Fruit fly (Drosophila melanogaster): Measurements from ENCODE around the gene CG33116.

The CG33116 gene

DNA sequence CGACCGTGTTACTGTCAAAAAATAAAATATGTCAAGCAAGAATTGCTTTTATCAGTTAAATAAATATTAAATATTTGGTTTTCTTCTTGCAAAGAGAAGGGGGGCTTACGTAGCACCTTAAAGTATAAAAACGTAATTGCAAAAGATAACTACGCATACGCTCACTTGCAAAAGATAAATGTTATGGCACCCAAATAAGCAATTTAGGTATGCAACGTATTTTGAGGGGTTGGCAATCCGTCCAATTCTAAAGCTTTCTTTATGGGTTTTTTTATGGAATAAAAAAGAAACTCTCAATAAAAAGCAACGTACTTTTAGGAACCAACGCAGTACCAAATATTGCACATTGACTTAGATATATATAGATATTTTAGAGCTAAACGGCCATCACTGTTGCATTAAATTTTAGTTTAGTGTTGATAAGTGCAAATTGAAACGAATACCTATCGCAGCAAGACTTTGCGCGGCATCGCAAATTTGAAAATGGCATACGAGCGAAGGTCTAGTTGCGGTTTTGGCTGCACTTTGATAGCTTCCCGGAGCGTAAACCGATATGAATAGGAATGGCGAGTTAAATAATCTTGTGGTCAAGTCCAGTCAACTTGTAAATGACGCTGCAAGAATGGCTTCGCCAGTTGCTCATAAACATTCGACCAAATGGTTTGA lies 32.1 kb downstream of the CG33116 start, which contains the start of gene CG13077 (continued):
- TF ChIP-seq CG8924 (tag; optimal IDR thresholded peaks at IDR 0.05) (no peak), unc-4 (GFP tag; IDR thresholded peaks at IDR 0.05; ENCODE audit: partially characterized antibody) (no peak), CG14710 (tag; optimal IDR thresholded peaks at IDR 0.05) (no peak), CG11695 (GFP tag; IDR thresholded peaks at IDR 0.05) (no peak), CG7987 (GFP tag; optimal IDR thresholded peaks at IDR 0.05) (no peak), chinmo (GFP tag; IDR thresholded peaks at IDR 0.05; ENCODE audit: partially characterized antibody) (0 out of 4 replicates have a peak, but pooled peaks have one; percentile 63), CG6765 (GFP tag; optimal IDR thresholded peaks at IDR 0.05) (no peak), Sry-β (GFP tag; optimal IDR thresholded peaks at IDR 0.05) (peak; percentile 84), CG1602 (GFP tag; optimal IDR thresholded peaks at IDR 0.05) (no peak), CG32532 (GFP tag; IDR thresholded peaks at IDR 0.05) (no peak), jigr1 (GFP tag; IDR thresholded peaks at IDR 0.05) (no peak), z (GFP tag; IDR thresholded peaks at IDR 0.05) (no peak), Six4 (GFP tag; optimal IDR thresholded peaks at IDR 0.05) (no peak), ro (GFP tag; IDR thresholded peaks at IDR 0.05) (no peak), CG18476 (GFP tag; optimal IDR thresholded peaks at IDR 0.05) (no peak), Atf3 (GFP tag; optimal IDR thresholded peaks at IDR 0.05) (no peak), CG6854 (GFP tag; optimal IDR thresholded peaks at IDR 0.05) (no peak), CG6791 (GFP tag; IDR thresholded peaks at IDR 0.05; ENCODE audit: partially characterized antibody) (peak; percentile 79), slp2 (GFP tag; optimal IDR thresholded peaks at IDR 0.05) (no peak), maf-S (GFP tag; optimal IDR thresholded peaks at IDR 0.05) (no peak), Sox100B (GFP tag; optimal IDR thresholded peaks at IDR 0.05) (no peak), CG10462 (GFP tag; optimal IDR thresholded peaks at IDR 0.05) (no peak), CG43689 (GFP tag; IDR thresholded peaks at IDR 0.05) (no peak), az2 (GFP tag; optimal IDR thresholded peaks at IDR 0.05) (no peak), al (GFP tag; IDR thresholded peaks at IDR 0.05) (no peak), CG18011 (GFP tag; optimal IDR thresholded peaks at IDR 0.05) (peak; percentile 95), C15 (GFP tag; IDR thresholded peaks at IDR 0.05) (no peak), tgo (GFP tag; IDR thresholded peaks at IDR 0.05) (no peak), ham (GFP tag; IDR thresholded peaks at IDR 0.05) (no peak), gro (GFP tag; optimal IDR thresholded peaks at IDR 0.05) (no peak), CG12219 (GFP tag; optimal IDR thresholded peaks at IDR 0.05) (no peak), chn (GFP tag; optimal IDR thresholded peaks at IDR 0.05) (no peak), CG7963 (GFP tag; IDR thresholded peaks at IDR 0.05; ENCODE audit: partially characterized antibody) (no peak), CG14014 (GFP tag; IDR thresholded peaks at IDR 0.05) (no peak), CG6813 (GFP tag; optimal IDR thresholded peaks at IDR 0.05) (no peak), cas (GFP tag; IDR thresholded peaks at IDR 0.05) (no peak), onecut (GFP tag; IDR thresholded peaks at IDR 0.05) (no peak), vnd (GFP tag; IDR thresholded peaks at IDR 0.05; ENCODE audit: partially characterized antibody) (no peak), Lim3 (GFP tag; IDR thresholded peaks at IDR 0.05) (no peak), Ets97D (GFP tag; optimal IDR thresholded peaks at IDR 0.05) (no peak), shn (GFP tag; optimal IDR thresholded peaks at IDR 0.05) (no peak), grn (GFP tag; optimal IDR thresholded peaks at IDR 0.05) (no peak), Abd-B (GFP tag; optimal IDR thresholded peaks at IDR 0.05) (peak; percentile 2), CG4854 (GFP tag; optimal IDR thresholded peaks at IDR 0.05) (no peak), tio (GFP tag; optimal IDR thresholded peaks at IDR 0.05) (no peak), Camta (GFP tag; optimal IDR thresholded peaks at IDR 0.05) (no peak), Fer1 (GFP tag; optimal IDR thresholded peaks at IDR 0.05) (no peak), Hr51 (GFP tag; optimal IDR thresholded peaks at IDR 0.05) (no peak), sisA (GFP tag; IDR thresholded peaks at IDR 0.05) (no peak), Scr (GFP tag; IDR thresholded peaks at IDR 0.05; ENCODE audit: partially characterized antibody) (0 out of 2 replicates have a peak, but pooled peaks have one; percentile 34), CG30431 (GFP tag; optimal IDR thresholded peaks at IDR 0.05) (no peak)
